Worm (Caenorhabditis elegans) whole organism, young adult: Measurements from ENCODE around the gene F10C1.3.

Source experiments
- B0035.1 ChIP-seq: sonication (generic microtip); optimal IDR thresholded peaks from 2 replicates; lab custom pipeline; 2016; ENCODE audit warnings: missing genetic modification characterization, mild to moderate bottlenecking, missing compliant biosample characterization, missing genotype, missing genetic modification reagents
- egl-18 ChIP-seq: fragments of 200-800 bp; sonication (Bioruptor generic); IDR thresholded peaks from 2 replicates; pipeline ENCODE4 v1.3.6; 2022; ENCODE audit warnings: missing genetic modification reagents, missing genetic modification characterization, missing compliant biosample characterization
- ekl-4 ChIP-seq: fragments of 200-800 bp; sonication (Bioruptor generic); IDR thresholded peaks from 2 replicates; pipeline ENCODE4 v1.3.6; 2022; ENCODE audit warnings: missing genetic modification reagents, missing genetic modification characterization, missing compliant biosample characterization
- snpc-1.3 ChIP-seq: sonication (generic microtip); optimal IDR thresholded peaks from 2 replicates; lab custom pipeline; 2017; ENCODE audit warnings: missing genetic modification characterization, mild to moderate bottlenecking, missing compliant biosample characterization, antibody characterized with exemption, moderate library complexity, missing genotype, missing genetic modification reagents; ENCODE audit not compliant: insufficient read depth

DNA sequence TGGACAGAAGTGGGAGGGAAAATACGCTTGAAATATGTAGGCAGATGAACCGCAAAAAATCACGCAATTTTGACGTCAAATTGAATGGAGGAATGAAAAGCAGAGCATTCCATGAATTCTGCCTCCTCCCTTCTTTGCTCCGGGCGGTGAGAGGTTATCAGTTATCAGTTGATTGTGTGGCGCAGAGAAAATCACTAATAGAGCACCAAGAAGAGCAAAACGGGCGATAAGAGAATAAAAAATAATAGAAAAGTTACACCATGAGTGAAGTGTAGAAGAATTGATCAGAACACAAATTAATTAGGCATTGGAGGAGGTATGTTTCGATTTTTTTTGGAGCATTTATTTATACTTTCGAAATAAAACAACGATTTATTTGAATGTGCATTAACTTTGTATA, 49.0 kb upstream of the F10C1.3 start:
- TF ChIP-seq egl-18 (no peak), ekl-4 (GFP tag; lab: Robert Waterston, UW) (no peak), snpc-1.3 (tag; lab: Kevin White, UChicago) (no peak), B0035.1 (tag; lab: Kevin White, UChicago) (no peak)
